Fruit fly (Drosophila melanogaster): ENCODE data around the gene Eig71Eh.

DNA sequence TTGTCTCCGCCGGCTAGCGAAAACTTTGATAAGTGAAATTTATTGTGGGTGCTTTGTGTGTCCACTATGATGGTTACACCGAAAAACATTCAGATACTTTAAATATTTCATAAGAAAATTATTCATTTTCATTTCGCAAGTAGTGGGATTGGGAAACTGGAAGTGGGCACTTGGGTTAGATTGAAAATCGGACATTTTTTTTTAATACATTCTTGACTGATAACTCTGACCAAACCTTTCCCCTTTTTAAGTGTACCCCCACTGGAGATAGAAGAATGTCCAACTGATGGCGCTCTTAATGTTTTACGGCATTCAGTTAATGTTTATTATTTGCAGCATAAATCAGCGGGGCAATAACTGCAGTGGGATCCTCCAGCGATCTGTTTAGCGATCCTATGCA, 18.4 kb upstream of the Eig71Eh start:
- TF ChIP-seq gsb-n (tag; optimal IDR thresholded peaks at IDR 0.05), result no peak
- TF ChIP-seq CG10959 (GFP tag; IDR thresholded peaks at IDR 0.05), result no peak
- TF ChIP-seq wek (GFP tag; optimal IDR thresholded peaks at IDR 0.05), result no peak
- no peak for TF ChIP-seq Doc3 (GFP tag; IDR thresholded peaks at IDR 0.05; ENCODE audit: partially characterized antibody)
- TF ChIP-seq CG6813 (GFP tag; optimal IDR thresholded peaks at IDR 0.05), result no peak

All from whole organism, embryonic.